Worm (Caenorhabditis elegans) whole organism, young adult: Measurements from ENCODE around the gene T24B8.7.

ENCODE experiments used
- D2030.7 ChIP-seq: fragments of 200-800 bp; sonication (Bioruptor generic); IDR thresholded peaks from 2 replicates; pipeline ENCODE4 v1.3.6; 2022; ENCODE audit warnings: missing genetic modification reagents, missing genetic modification characterization, missing compliant biosample characterization
- F39B2.1 ChIP-seq: fragments of 200-800 bp; sonication (Bioruptor generic); IDR thresholded peaks from 2 replicates; pipeline ENCODE4 v1.3.6; 2022; ENCODE audit warnings: missing genetic modification reagents, missing genetic modification characterization, missing compliant biosample characterization
- Y53G8AR.9 ChIP-seq: fragments of 200-800 bp; sonication (Bioruptor generic); conservative IDR thresholded peaks from 2 replicates; pipeline ENCODE4 v1.3.6; 2022; ENCODE audit warnings: missing genetic modification reagents, missing genetic modification characterization, missing compliant biosample characterization
- Y95B8A.8 ChIP-seq: fragments of 200-800 bp; sonication (Bioruptor generic); IDR thresholded peaks from 2 replicates; pipeline ENCODE4 v1.3.6; 2022; ENCODE audit warnings: missing genetic modification reagents, missing genetic modification characterization, missing compliant biosample characterization
- ccch-3 ChIP-seq: fragments of 200-800 bp; sonication (Bioruptor generic); optimal IDR thresholded peaks from 2 replicates; lab custom pipeline; 2018; ENCODE audit warnings: mild to moderate bottlenecking, missing genetic modification characterization, missing compliant biosample characterization
- cebp-1 ChIP-seq, 2 experiments: fragments of 200-800 bp in 1 of 2; sonication (Bioruptor generic) in 1 of 2; sonication (generic microtip) in 1 of 2; IDR thresholded peaks in 1 of 2; optimal IDR thresholded peaks in 1 of 2; 2 replicates each; pipeline versions ENCODE4 v1.3.6 to Lab custom; 2017 to 2022; ENCODE audit warnings: missing compliant biosample characterization in 2 of 2, missing genetic modification characterization in 2 of 2, mild to moderate bottlenecking in 1 of 2, missing genetic modification reagents in 1 of 2, moderate library complexity in 1 of 2
- dox-1 ChIP-seq: fragments of 200-800 bp; sonication (Bioruptor generic); IDR thresholded peaks from 2 replicates; pipeline ENCODE4 v1.3.6; 2022; ENCODE audit warnings: missing genetic modification reagents, missing genetic modification characterization, missing compliant biosample characterization
- let-607 ChIP-seq, 2 experiments: fragments of 200-800 bp in 1 of 2; sonication (Bioruptor generic) in 1 of 2; sonication (generic microtip) in 1 of 2; optimal IDR thresholded peaks; 2 replicates each; lab custom pipeline; 2016 to 2018; ENCODE audit warnings: mild to moderate bottlenecking in 2 of 2, missing compliant biosample characterization in 2 of 2, missing genetic modification characterization in 2 of 2, moderate library complexity in 2 of 2, missing genotype in 1 of 2
- lin-40 ChIP-seq: sonication (generic microtip); optimal IDR thresholded peaks from 2 replicates; lab custom pipeline; 2016; ENCODE audit warnings: missing genetic modification characterization, mild to moderate bottlenecking, missing compliant biosample characterization, missing genotype, missing genetic modification reagents
- lsl-1 ChIP-seq: fragments of 200-800 bp; sonication (Bioruptor generic); optimal IDR thresholded peaks from 2 replicates; lab custom pipeline; 2018; ENCODE audit warnings: mild to moderate bottlenecking, missing genetic modification characterization, moderate library complexity, missing compliant biosample characterization
- nhr-80 ChIP-seq: sonication (generic microtip); optimal IDR thresholded peaks from 2 replicates; lab custom pipeline; 2016; ENCODE audit warnings: missing genetic modification characterization, missing compliant biosample characterization
- rec-8 ChIP-seq, 2 experiments: sonication (generic microtip); optimal IDR thresholded peaks; 2 replicates each; lab custom pipeline; 2016; ENCODE audit warnings: mild to moderate bottlenecking in 2 of 2, missing genetic modification characterization in 2 of 2, missing genetic modification reagents in 2 of 2, missing genotype in 2 of 2, missing biosample characterization in 1 of 2, missing compliant biosample characterization in 1 of 2, moderate library complexity in 1 of 2
- snpc-4 ChIP-seq, 5 experiments: fragments of 150-350 bp in 1 of 5; sonication (generic microtip) in 4 of 5; optimal IDR thresholded peaks; 2 replicates each; lab custom pipeline; 2014 to 2018; ENCODE audit warnings: missing genetic modification characterization in 5 of 5, missing biosample characterization in 3 of 5, antibody characterized with exemption in 2 of 5, mild to moderate bottlenecking in 2 of 5, missing compliant biosample characterization in 2 of 5, missing genotype in 2 of 5, moderate library complexity in 2 of 5, missing genetic modification reagents in 1 of 5
- sptf-2 ChIP-seq: fragments of 200-800 bp; sonication (Bioruptor generic); optimal IDR thresholded peaks from 2 replicates; lab custom pipeline; 2018; ENCODE audit warnings: mild to moderate bottlenecking, missing genetic modification characterization, missing compliant biosample characterization

Gene T24B8.7

ce11 chrII:8994336-8994735, 59.1 kb downstream of the T24B8.7 start, which contains the start of gene F44G4.1:
TSS of gene F44G4.1 (plus strand) at chrII:8994636.
- TF ChIP-seq sptf-2 (GFP tag; lab: Kevin White, UChicago): no peak
- no peak for TF ChIP-seq snpc-4 (GFP tag; optimal IDR thresholded peaks at IDR 0.05; lab: Kevin White, UChicago)
- no peak for TF ChIP-seq snpc-4 (tag; optimal IDR thresholded peaks at IDR 0.05; lab: Kevin White, UChicago)
- TF ChIP-seq Y53G8AR.9 (GFP tag; lab: Robert Waterston, UW): peak; percentile 48; the same call in 1 of the 2 replicates

- TF ChIP-seq lin-40 (tag; lab: Kevin White, UChicago) (no peak), ccch-3 (GFP tag; lab: Kevin White, UChicago) (no peak), lsl-1 (GFP tag; lab: Kevin White, UChicago) (peak; percentile 8), rec-8 (tag; optimal IDR thresholded peaks at IDR 0.05; lab: Kevin White, UChicago) (no peak), let-607 (tag; optimal IDR thresholded peaks at IDR 0.05; lab: Kevin White, UChicago) (no peak), Y95B8A.8 (GFP tag; lab: Robert Waterston, UW) (no peak)
- TF ChIP-seq, all 124 proteins: peak for 1
Measured at ce11 chrII:8992780-8993179, 60.7 kb downstream of the T24B8.7 start, which contains the start of gene ooc-5. TSS of gene ooc-5 (plus strand) at chrII:8993160.

ce11 chrII:8991602-8992001, 61.9 kb downstream of the T24B8.7 start:
- TF ChIP-seq F39B2.1 (GFP tag; lab: Robert Waterston, UW) (no peak), D2030.7 (GFP tag; lab: Robert Waterston, UW) (no peak), nhr-80 (tag; lab: Kevin White, UChicago) (peak; percentile 78), dox-1 (GFP tag; lab: Robert Waterston, UW) (peak; percentile 31; the same call in 1 of the 2 replicates), cebp-1 (GFP tag; IDR thresholded peaks at IDR 0.05; lab: Robert Waterston, UW) (no peak), cebp-1 (tag; optimal IDR thresholded peaks at IDR 0.05; lab: Kevin White, UChicago) (peak; percentile 8)
